Worm (Caenorhabditis elegans) whole organism, late embryonic: Measurements from ENCODE around the gene gad-3.

Experiments used
- C08G9.2 ChIP-seq: sonication (generic microtip); optimal IDR thresholded peaks from 2 replicates; lab custom pipeline; 2016; ENCODE audit warnings: mild to moderate bottlenecking, missing genetic modification characterization, moderate library complexity, missing compliant biosample characterization
- K09A11.1 ChIP-seq: sonication (generic microtip); optimal IDR thresholded peaks from 2 replicates; lab custom pipeline; 2017; ENCODE audit warnings: antibody characterized with exemption, mild to moderate bottlenecking, missing genetic modification characterization, missing compliant biosample characterization; ENCODE audit not compliant: insufficient read depth
- ahr-1 ChIP-seq: sonication (generic microtip); optimal IDR thresholded peaks from 2 replicates; lab custom pipeline; 2016; ENCODE audit warnings: missing genetic modification characterization, missing compliant biosample characterization
- ama-1 ChIP-seq: fragments of 150-350 bp; optimal IDR thresholded peaks from 2 replicates; lab custom pipeline; 2014
- ceh-14 ChIP-seq: sonication (generic microtip); optimal IDR thresholded peaks from 2 replicates; lab custom pipeline; 2016; ENCODE audit warnings: missing genotype, missing genetic modification characterization, missing compliant biosample characterization
- ceh-45 ChIP-seq: fragments of 200-800 bp; sonication (Bioruptor generic); IDR thresholded peaks from 2 replicates; pipeline ENCODE4 v1.3.6; 2022; ENCODE audit warnings: missing genetic modification reagents, missing genetic modification characterization, missing compliant biosample characterization
- ceh-48 ChIP-seq: sonication (generic microtip); optimal IDR thresholded peaks from 2 replicates; lab custom pipeline; 2016; ENCODE audit warnings: missing genetic modification characterization, inconsistent platforms, missing compliant biosample characterization
- ceh-9 ChIP-seq: sonication (generic microtip); optimal IDR thresholded peaks from 2 replicates; lab custom pipeline; 2016; ENCODE audit warnings: mild to moderate bottlenecking, missing genetic modification characterization, inconsistent platforms, missing compliant biosample characterization
- che-1 ChIP-seq: sonication (generic microtip); optimal IDR thresholded peaks from 2 replicates; lab custom pipeline; 2016; ENCODE audit warnings: mild to moderate bottlenecking, missing genetic modification characterization, missing compliant biosample characterization
- dmd-4 ChIP-seq: sonication (generic microtip); optimal IDR thresholded peaks from 2 replicates; lab custom pipeline; 2016; ENCODE audit warnings: borderline replicate concordance, missing genetic modification characterization, missing compliant biosample characterization
- elt-2 ChIP-seq: sonication (generic microtip); optimal IDR thresholded peaks from 2 replicates; lab custom pipeline; 2016; ENCODE audit warnings: missing genetic modification reagents, missing genetic modification characterization, missing compliant biosample characterization
- elt-4 ChIP-seq: sonication (generic microtip); optimal IDR thresholded peaks from 2 replicates; lab custom pipeline; 2016; ENCODE audit warnings: missing genetic modification characterization, missing compliant biosample characterization
- ets-4 ChIP-seq: sonication (generic microtip); optimal IDR thresholded peaks from 2 replicates; lab custom pipeline; 2016; ENCODE audit warnings: missing genetic modification characterization, missing compliant biosample characterization
- eyg-1 ChIP-seq: sonication (generic microtip); optimal IDR thresholded peaks from 2 replicates; lab custom pipeline; 2016; ENCODE audit warnings: missing genotype, missing genetic modification characterization, missing compliant biosample characterization
- fax-1 ChIP-seq: sonication (generic microtip); optimal IDR thresholded peaks from 2 replicates; lab custom pipeline; 2016; ENCODE audit warnings: missing genotype, missing genetic modification characterization, missing compliant biosample characterization
- fkh-6 ChIP-seq: sonication (generic microtip); optimal IDR thresholded peaks from 2 replicates; lab custom pipeline; 2016; ENCODE audit warnings: missing genetic modification characterization, missing compliant biosample characterization
- gmeb-2 ChIP-seq: sonication (generic microtip); optimal IDR thresholded peaks from 2 replicates; lab custom pipeline; 2016; ENCODE audit warnings: missing genetic modification characterization, inconsistent platforms, missing compliant biosample characterization
- hlh-6 ChIP-seq: sonication (generic microtip); optimal IDR thresholded peaks from 2 replicates; lab custom pipeline; 2016; ENCODE audit warnings: missing genotype, missing genetic modification characterization, missing compliant biosample characterization
- hlh-8 ChIP-seq: sonication (generic microtip); optimal IDR thresholded peaks from 2 replicates; lab custom pipeline; 2016; ENCODE audit warnings: missing genotype, missing genetic modification characterization, missing compliant biosample characterization
- lin-11 ChIP-seq: fragments of 200-800 bp; sonication (Bioruptor generic); optimal IDR thresholded peaks from 2 replicates; lab custom pipeline; 2018; ENCODE audit warnings: mild to moderate bottlenecking, missing genetic modification characterization, missing compliant biosample characterization
- madf-2 ChIP-seq: sonication (generic microtip); optimal IDR thresholded peaks from 2 replicates; lab custom pipeline; 2017; ENCODE audit warnings: missing genetic modification characterization, missing compliant biosample characterization
- odd-2 ChIP-seq: sonication (generic microtip); optimal IDR thresholded peaks from 2 replicates; lab custom pipeline; 2017; ENCODE audit warnings: antibody characterized with exemption, mild to moderate bottlenecking, missing genetic modification characterization, missing compliant biosample characterization
- pag-3 ChIP-seq: sonication (generic microtip); optimal IDR thresholded peaks from 2 replicates; lab custom pipeline; 2016; ENCODE audit warnings: missing compliant biosample characterization, missing genetic modification characterization, borderline replicate concordance
- pat-9 ChIP-seq: fragments of 200-800 bp; sonication (Bioruptor generic); optimal IDR thresholded peaks from 2 replicates; lab custom pipeline; 2018; ENCODE audit warnings: mild to moderate bottlenecking, missing genetic modification characterization, moderate library complexity, missing compliant biosample characterization
- pha-4 ChIP-seq: fragments of 150-350 bp; optimal IDR thresholded peaks from 2 replicates; lab custom pipeline; 2018; ENCODE audit warnings: missing biosample characterization, missing genetic modification reagents, missing genetic modification characterization
- rnt-1 ChIP-seq: sonication (generic microtip); optimal IDR thresholded peaks from 2 replicates; lab custom pipeline; 2016; ENCODE audit warnings: missing genetic modification characterization, missing compliant biosample characterization
- sdc-2 ChIP-seq: sonication (generic microtip); optimal IDR thresholded peaks from 2 replicates; lab custom pipeline; 2016; ENCODE audit warnings: missing genotype, missing genetic modification characterization, missing compliant biosample characterization
- sox-2 ChIP-seq: fragments of 200-800 bp; sonication (Bioruptor generic); IDR thresholded peaks from 2 replicates; pipeline ENCODE4 v1.3.6; 2022; ENCODE audit warnings: missing genetic modification reagents, missing genetic modification characterization, missing compliant biosample characterization
- unc-42 ChIP-seq: sonication (generic microtip); optimal IDR thresholded peaks from 2 replicates; lab custom pipeline; 2016; ENCODE audit warnings: missing genotype, missing genetic modification characterization, missing compliant biosample characterization
- unc-55 ChIP-seq: sonication (generic microtip); optimal IDR thresholded peaks from 2 replicates; lab custom pipeline; 2017; ENCODE audit warnings: missing biosample characterization, missing genetic modification reagents, missing genetic modification characterization
- unc-86 ChIP-seq: sonication (generic microtip); optimal IDR thresholded peaks from 2 replicates; lab custom pipeline; 2016; ENCODE audit warnings: missing genetic modification characterization, missing compliant biosample characterization
- ztf-16 ChIP-seq: sonication (generic microtip); optimal IDR thresholded peaks from 2 replicates; lab custom pipeline; 2017; ENCODE audit warnings: missing genetic modification characterization, missing compliant biosample characterization

Gene gad-3

DNA sequence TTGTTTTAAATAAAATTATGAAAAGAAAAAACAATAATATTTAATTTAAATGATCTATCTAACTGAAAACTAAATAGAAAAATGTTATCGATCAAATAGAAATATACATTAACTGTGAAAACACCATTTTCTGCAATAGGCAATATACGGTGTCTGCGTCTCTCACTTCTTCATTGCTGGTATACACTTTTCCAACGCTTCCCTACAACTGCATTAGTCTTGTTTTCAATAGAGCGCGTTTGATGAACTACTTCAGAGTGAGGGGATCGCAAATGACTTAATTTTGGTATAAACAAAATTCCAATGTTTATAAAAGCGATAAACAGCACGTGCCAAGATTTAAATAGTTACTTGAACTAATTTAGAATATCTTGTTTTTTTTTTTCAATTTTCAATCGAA, 39.7 kb upstream of the gad-3 start (continued):
- TF ChIP-seq ceh-45 (GFP tag; lab: Robert Waterston, UW), result no peak
- TF ChIP-seq, all 69 proteins: peak for 7

DNA sequence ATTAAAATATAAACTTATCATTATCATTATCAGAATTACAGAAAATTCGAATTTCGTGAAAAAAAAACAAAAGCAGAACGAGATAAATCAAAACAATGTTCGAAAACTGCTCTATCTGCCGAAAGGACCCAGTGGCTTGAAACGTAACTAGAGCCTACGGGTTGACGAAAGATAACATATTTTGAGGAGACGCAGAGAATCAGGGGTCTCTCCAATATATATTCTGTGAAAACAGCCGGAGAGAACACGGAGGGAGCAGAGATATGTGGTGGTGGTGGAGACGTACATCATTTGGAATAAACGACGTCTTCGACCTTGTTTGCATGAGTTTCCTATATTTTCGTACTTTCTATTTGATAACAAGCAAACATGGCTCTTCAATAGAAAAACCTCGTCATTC, 36.1 kb upstream of the gad-3 start:
- TF ChIP-seq K09A11.1 (tag; lab: Kevin White, UChicago), result no peak
- TF ChIP-seq C08G9.2, result no peak
- TF ChIP-seq unc-55 (GFP tag; lab: Kevin White, UChicago), result no peak
- TF ChIP-seq ztf-16 (tag; lab: Kevin White, UChicago), result no peak
- no peak for TF ChIP-seq pha-4 (tag; lab: Kevin White, UChicago)
- TF ChIP-seq fax-1 (tag; lab: Kevin White, UChicago), result no peak
- TF ChIP-seq che-1 (tag; lab: Kevin White, UChicago), result no peak
- TF ChIP-seq rnt-1, result no peak
- TF ChIP-seq odd-2 (tag; lab: Kevin White, UChicago), result no peak

DNA sequence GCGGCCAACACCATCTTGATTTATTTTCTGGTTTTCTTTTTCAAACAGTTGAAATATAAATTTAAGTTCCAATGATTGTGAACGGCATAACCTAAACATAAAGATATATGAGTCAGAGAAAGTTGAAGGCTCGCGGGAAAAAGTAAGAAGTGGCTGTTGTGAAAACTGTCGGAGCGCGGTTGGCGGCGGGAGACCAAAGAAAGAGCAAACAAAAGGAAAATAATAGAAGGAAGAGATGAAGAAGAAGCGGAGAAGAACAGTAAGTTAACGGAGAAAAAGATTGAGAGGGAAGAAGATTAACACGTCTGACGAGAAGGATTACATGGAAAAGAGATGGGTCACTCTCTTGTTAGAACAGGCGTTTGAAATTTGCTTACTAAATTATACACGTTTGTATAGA, 34.6 kb upstream of the gad-3 start, which contains the start of gene inx-10:
TSS of gene inx-10 (minus strand) at position 101 of the 400 bp plus-strand sequence.
- TF ChIP-seq dmd-4 (tag; lab: Kevin White, UChicago), result no peak

DNA sequence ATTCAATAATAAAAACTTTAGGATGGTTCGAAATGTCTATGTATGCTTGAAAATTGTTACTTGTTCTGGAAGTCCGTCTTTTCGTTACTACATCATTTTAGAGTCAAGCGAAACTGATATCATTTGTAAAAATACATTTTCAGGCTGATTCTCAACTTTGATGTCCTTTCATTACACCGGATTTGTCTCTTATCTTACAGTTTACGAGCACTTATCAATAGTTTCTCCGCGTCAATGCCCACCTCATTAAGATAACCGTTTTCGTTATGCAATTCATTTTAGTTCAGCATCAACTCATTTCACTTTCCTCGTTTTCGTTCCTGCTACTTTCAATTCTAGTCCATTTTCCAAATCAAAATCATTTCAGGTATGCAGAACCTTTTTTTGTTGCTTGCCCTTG, 29.9 kb upstream of the gad-3 start, which contains the start of gene asp-2:
TSS of gene asp-2 (plus strand) at position 368 of the 400 bp plus-strand sequence.
- TF ChIP-seq ceh-14 (tag; lab: Kevin White, UChicago) (no peak), elt-2 (tag; lab: Kevin White, UChicago) (peak; percentile 69)

DNA sequence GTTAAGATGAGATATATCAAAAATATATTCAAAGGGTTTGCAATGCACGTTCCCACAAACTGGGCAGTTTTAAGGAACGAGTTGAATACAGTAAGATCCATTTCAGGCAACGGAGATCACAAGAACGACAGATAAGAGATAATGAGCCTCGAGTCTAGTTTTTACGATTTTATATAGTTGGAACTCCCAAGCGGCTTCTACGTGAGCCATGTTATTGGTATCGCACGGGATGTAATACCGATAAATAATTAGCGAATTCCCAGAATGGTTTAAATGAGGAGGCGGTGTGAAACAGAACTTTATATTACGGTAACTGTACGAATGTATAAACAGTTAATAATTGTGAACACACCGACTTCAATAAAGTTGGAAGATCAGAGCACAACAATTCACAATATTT, 26.1 kb upstream of the gad-3 start, which contains the start of gene str-177:
TSS of gene str-177 (minus strand) at position 101 of the 400 bp plus-strand sequence.
- TF ChIP-seq ceh-9 (tag; lab: Kevin White, UChicago) (no peak), ets-4 (tag; lab: Kevin White, UChicago) (no peak), sox-2 (GFP tag; lab: Robert Waterston, UW) (no peak), gmeb-2 (tag; lab: Kevin White, UChicago) (no peak), dmd-4 (tag; lab: Kevin White, UChicago) (no peak), lin-11 (tag; lab: Kevin White, UChicago) (no peak), ceh-48 (tag; lab: Kevin White, UChicago) (no peak), fkh-6 (no peak), sdc-2 (tag; lab: Kevin White, UChicago) (no peak), ama-1 (lab: Kevin White, UChicago) (no peak), elt-4 (tag; lab: Kevin White, UChicago) (no peak), fax-1 (tag; lab: Kevin White, UChicago) (no peak), odd-2 (tag; lab: Kevin White, UChicago) (no peak), pat-9 (tag; lab: Kevin White, UChicago) (no peak), madf-2 (tag; lab: Kevin White, UChicago) (no peak), elt-2 (tag; lab: Kevin White, UChicago) (no peak), unc-86 (tag; lab: Kevin White, UChicago) (no peak), hlh-6 (tag; lab: Kevin White, UChicago) (no peak), hlh-8 (tag; lab: Kevin White, UChicago) (no peak), ahr-1 (tag; lab: Kevin White, UChicago) (no peak)

DNA sequence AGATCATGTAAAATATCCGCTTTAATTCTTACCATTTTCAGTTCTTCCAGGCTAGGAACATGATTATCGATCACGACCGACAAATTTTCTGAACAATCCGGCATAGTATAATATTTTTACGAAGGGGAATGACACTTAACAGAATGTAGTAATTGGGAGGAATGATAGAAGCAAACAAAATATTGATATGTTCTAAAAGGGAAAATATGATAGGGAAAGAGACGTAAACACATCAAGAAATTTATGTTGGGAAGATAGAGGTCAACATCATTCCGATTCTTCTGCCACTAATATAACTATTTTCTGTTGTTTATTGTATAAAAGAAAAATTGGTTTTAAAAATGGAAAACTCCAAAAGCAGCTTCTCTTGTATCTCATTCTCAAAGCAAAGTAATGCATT, 24.3 kb upstream of the gad-3 start, which contains the start of gene C24B5.4:
TSS of gene C24B5.4 (minus strand) at position 206 of the 400 bp plus-strand sequence.
- no peak for TF ChIP-seq eyg-1 (tag; lab: Kevin White, UChicago)
- TF ChIP-seq pag-3 (tag; lab: Kevin White, UChicago), result no peak
- TF ChIP-seq ceh-48 (tag; lab: Kevin White, UChicago), result no peak
- no peak for TF ChIP-seq unc-42 (tag; lab: Kevin White, UChicago)
